Worm (Caenorhabditis elegans) whole organism, L1 larva: ENCODE results near the gene K10B4.3.
"Not testable (repeated sequence)": the region's sequence is repeated elsewhere in the genome, so short reads cannot be mapped to it uniquely, and the experiment has no call there.

Source experiments
- alr-1 ChIP-seq: fragments of 200-800 bp; sonication (Bioruptor generic); optimal IDR thresholded peaks from 2 replicates; lab custom pipeline; 2018; ENCODE audit warnings: borderline replicate concordance, mild to moderate bottlenecking, missing genetic modification characterization, missing compliant biosample characterization
- aly-2 ChIP-seq: fragments of 150-350 bp; optimal IDR thresholded peaks from 2 replicates; lab custom pipeline; 2014; ENCODE audit warnings: missing biosample characterization, missing genetic modification characterization
- ceh-88 ChIP-seq: fragments of 200-800 bp; sonication (Bioruptor generic); IDR thresholded peaks from 2 replicates; pipeline ENCODE4 v1.3.6; 2022; ENCODE audit warnings: missing genetic modification characterization, missing compliant biosample characterization
- mep-1 ChIP-seq: fragments of 150-350 bp; optimal IDR thresholded peaks from 2 replicates; lab custom pipeline; 2014; ENCODE audit warnings: missing biosample characterization, missing genetic modification characterization
- nhr-11 ChIP-seq: fragments of 150-350 bp; optimal IDR thresholded peaks from 2 replicates; lab custom pipeline; 2014; ENCODE audit warnings: missing biosample characterization, missing genetic modification characterization
- nhr-19 ChIP-seq: fragments of 200-800 bp; sonication (Bioruptor generic); conservative IDR thresholded peaks from 2 replicates; pipeline ENCODE4 v1.3.6; 2022; ENCODE audit warnings: missing genetic modification characterization, missing compliant biosample characterization
- nhr-237 ChIP-seq: fragments of 150-350 bp; optimal IDR thresholded peaks from 2 replicates; lab custom pipeline; 2014; ENCODE audit warnings: missing biosample characterization, missing genetic modification characterization
- nhr-71 ChIP-seq: sonication (generic microtip); optimal IDR thresholded peaks from 2 replicates; lab custom pipeline; 2016; ENCODE audit warnings: mild to moderate bottlenecking, missing genetic modification characterization, moderate library complexity, missing compliant biosample characterization
- pag-3 ChIP-seq: sonication (generic microtip); optimal IDR thresholded peaks from 2 replicates; lab custom pipeline; 2017; ENCODE audit warnings: missing genetic modification characterization, mild to moderate bottlenecking, missing compliant biosample characterization, antibody characterized with exemption, borderline replicate concordance; ENCODE audit not compliant: insufficient read depth
- pqm-1 ChIP-seq: sonication (generic microtip); optimal IDR thresholded peaks from 3 replicates; lab custom pipeline; 2017; ENCODE audit warnings: missing biosample characterization, missing genetic modification characterization
- tbx-2 ChIP-seq: sonication (generic microtip); optimal IDR thresholded peaks from 2 replicates; lab custom pipeline; 2016; ENCODE audit warnings: missing genetic modification characterization, missing compliant biosample characterization

ce11 chrII:98894-99293 is 22.1 kb downstream of the K10B4.3 start, which contains the start of gene C50D2.10:
- not testable (repeated sequence) for TF ChIP-seq pag-3 (tag; lab: Kevin White, UChicago); aly-2; nhr-237 (tag; lab: Kevin White, UChicago); nhr-71 (tag; lab: Kevin White, UChicago); mep-1 (tag; lab: Kevin White, UChicago); tbx-2 (tag; lab: Kevin White, UChicago); pqm-1 (tag; lab: Kevin White, UChicago); nhr-11 (tag; lab: Kevin White, UChicago); ceh-88 (GFP tag; lab: Robert Waterston, UW); alr-1; nhr-19 (GFP tag; lab: Robert Waterston, UW)
